Fruit fly (Drosophila melanogaster) whole organism, embryonic: ENCODE measurements around the gene CG6168.

ENCODE experiments used
- CG10147 ChIP-seq: fragments of 200-800 bp; sonication (Bioruptor generic); optimal IDR thresholded peaks from 2 replicates; lab custom pipeline; 2019; ENCODE audit warnings: missing biosample characterization, mild to moderate bottlenecking, missing genetic modification characterization, moderate library complexity
- CG10959 ChIP-seq: fragments of 200-800 bp; sonication (Bioruptor generic); IDR thresholded peaks from 2 replicates; pipeline ENCODE4 v1.3.6; 2022; ENCODE audit warnings: missing biosample characterization, missing genetic modification characterization
- CG11560 ChIP-seq: fragments of 200-800 bp; sonication (Bioruptor generic); IDR thresholded peaks from 3 replicates; pipeline ENCODE4 v1.3.6; 2022; ENCODE audit warnings: missing biosample characterization, missing genetic modification characterization
- CG1233 ChIP-seq: fragments of 200-800 bp; sonication (Bioruptor generic); optimal IDR thresholded peaks from 4 replicates; lab custom pipeline; 2018; ENCODE audit warnings: missing biosample characterization, mild to moderate bottlenecking, missing genetic modification characterization
- CG13775 ChIP-seq: fragments of 200-800 bp; sonication (Bioruptor generic); optimal IDR thresholded peaks from 3 replicates; lab custom pipeline; 2017; ENCODE audit warnings: missing biosample characterization, mild to moderate bottlenecking, missing genetic modification characterization
- CG14014 ChIP-seq: fragments of 200-800 bp; sonication (Bioruptor generic); IDR thresholded peaks from 2 replicates; pipeline ENCODE4 v1.3.6; 2022; ENCODE audit warnings: missing biosample characterization, missing genetic modification characterization
- CG14860 ChIP-seq: fragments of 200-800 bp; sonication (Bioruptor generic); IDR thresholded peaks from 3 replicates; pipeline ENCODE4 v1.3.6; 2022; ENCODE audit warnings: missing biosample characterization, missing genetic modification characterization; ENCODE audit not compliant: partially characterized antibody
- CG15514 ChIP-seq: fragments of 200-800 bp; sonication (Bioruptor generic); optimal IDR thresholded peaks from 3 replicates; lab custom pipeline; 2017; ENCODE audit warnings: missing biosample characterization, missing genetic modification characterization, mild to moderate bottlenecking, moderate library complexity, missing genetic modification reagents
- CG16863 ChIP-seq: fragments of 200-800 bp; sonication (Bioruptor generic); optimal IDR thresholded peaks from 3 replicates; lab custom pipeline; 2016; ENCODE audit warnings: missing biosample characterization, missing genetic modification characterization
- CG17328 ChIP-seq: fragments of 200-800 bp; sonication (Bioruptor generic); IDR thresholded peaks from 2 replicates; pipeline ENCODE4 v1.3.6; 2022; ENCODE audit warnings: missing biosample characterization, missing genetic modification characterization
- CG17385 ChIP-seq: fragments of 200-800 bp; sonication (Bioruptor generic); optimal IDR thresholded peaks from 3 replicates; lab custom pipeline; 2018; ENCODE audit warnings: missing biosample characterization, mild to moderate bottlenecking, missing genetic modification characterization
- CG2116 ChIP-seq: fragments of 200-800 bp; sonication (Bioruptor generic); optimal IDR thresholded peaks from 3 replicates; lab custom pipeline; 2018; ENCODE audit warnings: missing biosample characterization, mild to moderate bottlenecking, missing genetic modification characterization
- CG2199 ChIP-seq: fragments of 200-800 bp; sonication (Bioruptor generic); IDR thresholded peaks from 3 replicates; pipeline ENCODE4 v1.3.6; 2022; ENCODE audit warnings: missing biosample characterization, missing genetic modification characterization
- CG3065 ChIP-seq: fragments of 200-800 bp; sonication (Bioruptor generic); optimal IDR thresholded peaks from 2 replicates; lab custom pipeline; 2016; ENCODE audit warnings: missing biosample characterization, missing genetic modification characterization
- CG3163 ChIP-seq: fragments of 200-800 bp; sonication (Bioruptor generic); optimal IDR thresholded peaks from 3 replicates; lab custom pipeline; 2016; ENCODE audit warnings: missing biosample characterization, missing genetic modification characterization
- CG4360 ChIP-seq: fragments of 200-800 bp; sonication (Bioruptor generic); IDR thresholded peaks from 2 replicates; pipeline ENCODE4 v1.3.6; 2022; ENCODE audit warnings: missing biosample characterization, missing genetic modification characterization
- CG6689 ChIP-seq: fragments of 200-800 bp; sonication (Bioruptor generic); IDR thresholded peaks from 2 replicates; pipeline ENCODE4 v1.3.6; 2022; ENCODE audit warnings: missing biosample characterization, missing genetic modification characterization
- CG6791 ChIP-seq: fragments of 200-800 bp; sonication (Bioruptor generic); IDR thresholded peaks from 3 replicates; pipeline ENCODE4 v1.3.6; 2022; ENCODE audit warnings: missing biosample characterization, missing genetic modification characterization; ENCODE audit not compliant: partially characterized antibody
- CG7786 ChIP-seq: fragments of 200-800 bp; sonication (Bioruptor generic); optimal IDR thresholded peaks from 2 replicates; lab custom pipeline; 2016; ENCODE audit warnings: missing biosample characterization, missing genetic modification characterization
- CG9609 ChIP-seq: fragments of 200-800 bp; sonication (Bioruptor generic); optimal IDR thresholded peaks from 3 replicates; lab custom pipeline; 2016; ENCODE audit warnings: missing biosample characterization, missing genetic modification characterization
- Dek ChIP-seq: fragments of 200-800 bp; sonication (Bioruptor generic); optimal IDR thresholded peaks from 3 replicates; lab custom pipeline; 2019; ENCODE audit warnings: missing biosample characterization, mild to moderate bottlenecking, missing genetic modification characterization, moderate library complexity
- Drgx ChIP-seq: fragments of 200-800 bp; sonication (Bioruptor generic); IDR thresholded peaks from 2 replicates; pipeline ENCODE4 v1.3.6; 2022; ENCODE audit warnings: missing biosample characterization, missing genetic modification characterization
- ERR ChIP-seq: fragments of 200-800 bp; sonication (Bioruptor generic); optimal IDR thresholded peaks from 2 replicates; lab custom pipeline; 2016; ENCODE audit warnings: missing biosample characterization, missing genetic modification characterization
- PHDP ChIP-seq: fragments of 200-800 bp; sonication (Bioruptor generic); optimal IDR thresholded peaks from 3 replicates; lab custom pipeline; 2018; ENCODE audit warnings: missing biosample characterization, mild to moderate bottlenecking, missing genetic modification characterization, moderate library complexity
- Pdp1 ChIP-seq, 2 experiments: fragments of 200-800 bp; sonication (Bioruptor generic); optimal IDR thresholded peaks; 3 replicates each; lab custom pipeline; 2016; ENCODE audit warnings: missing biosample characterization in 2 of 2, missing genetic modification characterization in 2 of 2, mild to moderate bottlenecking in 1 of 2, moderate library complexity in 1 of 2
- Rfx ChIP-seq: fragments of 200-800 bp; sonication (Bioruptor generic); IDR thresholded peaks from 2 replicates; pipeline ENCODE4 v1.3.6; 2022; ENCODE audit warnings: missing biosample characterization, missing genetic modification characterization
- Sin3A ChIP-seq: fragments of >200 bp; optimal IDR thresholded peaks from 2 replicates; lab custom pipeline; 2018
- Vsx1 ChIP-seq: fragments of 200-800 bp; sonication (Bioruptor generic); optimal IDR thresholded peaks from 2 replicates; lab custom pipeline; 2017; ENCODE audit warnings: missing biosample characterization, mild to moderate bottlenecking, missing genetic modification characterization, missing genetic modification reagents
- YL-1 ChIP-seq: fragments of 200-800 bp; sonication (Bioruptor generic); optimal IDR thresholded peaks from 3 replicates; lab custom pipeline; 2017; ENCODE audit warnings: missing biosample characterization, mild to moderate bottlenecking, missing genetic modification characterization
- ato ChIP-seq: fragments of 200-800 bp; sonication (Bioruptor generic); IDR thresholded peaks from 2 replicates; pipeline ENCODE4 v1.3.6; 2022; ENCODE audit warnings: missing biosample characterization, missing genetic modification characterization; ENCODE audit not compliant: partially characterized antibody
- chif ChIP-seq, 2 experiments: fragments of 200-800 bp; sonication (Bioruptor generic); optimal IDR thresholded peaks; 3 replicates each; lab custom pipeline; 2016; ENCODE audit warnings: missing biosample characterization in 2 of 2, missing genetic modification characterization in 2 of 2
- dan ChIP-seq: fragments of 200-800 bp; sonication (Bioruptor generic); IDR thresholded peaks from 2 replicates; pipeline ENCODE4 v1.3.6; 2022; ENCODE audit warnings: missing biosample characterization, missing genetic modification characterization
- dati ChIP-seq: fragments of 200-800 bp; sonication (Bioruptor generic); IDR thresholded peaks from 2 replicates; pipeline ENCODE4 v1.3.6; 2022; ENCODE audit warnings: missing biosample characterization, missing genetic modification characterization
- disco-r ChIP-seq: fragments of 200-800 bp; sonication (Bioruptor generic); optimal IDR thresholded peaks from 2 replicates; lab custom pipeline; 2016; ENCODE audit warnings: missing biosample characterization, missing genetic modification characterization
- grau ChIP-seq: fragments of 200-800 bp; optimal IDR thresholded peaks from 3 replicates; lab custom pipeline; 2019; ENCODE audit warnings: missing biosample characterization, mild to moderate bottlenecking, missing genetic modification characterization, moderate library complexity
- lbe ChIP-seq: fragments of 200-800 bp; sonication (Bioruptor generic); optimal IDR thresholded peaks from 2 replicates; lab custom pipeline; 2016; ENCODE audit warnings: missing biosample characterization, mild to moderate bottlenecking, missing genetic modification characterization
- lilli ChIP-seq: fragments of 200-800 bp; sonication (Bioruptor generic); optimal IDR thresholded peaks from 3 replicates; lab custom pipeline; 2016; ENCODE audit warnings: missing biosample characterization, missing genetic modification characterization
- luna ChIP-seq: fragments of 200-800 bp; sonication (Bioruptor generic); optimal IDR thresholded peaks from 2 replicates; lab custom pipeline; 2016; ENCODE audit warnings: missing biosample characterization, missing genetic modification characterization
- mam ChIP-seq: fragments of 200-800 bp; sonication (Bioruptor generic); optimal IDR thresholded peaks from 3 replicates; lab custom pipeline; 2016; ENCODE audit warnings: missing biosample characterization, missing genetic modification characterization
- mirr ChIP-seq: fragments of 200-800 bp; sonication (Bioruptor generic); optimal IDR thresholded peaks from 3 replicates; lab custom pipeline; 2018; ENCODE audit warnings: missing biosample characterization, mild to moderate bottlenecking, missing genetic modification characterization
- nom ChIP-seq: fragments of 200-800 bp; sonication (Bioruptor generic); optimal IDR thresholded peaks from 2 replicates; lab custom pipeline; 2017; ENCODE audit warnings: missing biosample characterization, missing genetic modification characterization, mild to moderate bottlenecking, moderate library complexity, missing genetic modification reagents
- p53 ChIP-seq: fragments of 200-800 bp; sonication (Bioruptor generic); optimal IDR thresholded peaks from 2 replicates; lab custom pipeline; 2016; ENCODE audit warnings: missing biosample characterization, missing genetic modification characterization
- rib ChIP-seq: fragments of 200-800 bp; sonication (Bioruptor generic); IDR thresholded peaks from 2 replicates; pipeline ENCODE4 v1.3.6; 2022; ENCODE audit warnings: missing biosample characterization, missing genetic modification characterization
- shn ChIP-seq: fragments of 200-800 bp; sonication (Bioruptor generic); optimal IDR thresholded peaks from 3 replicates; lab custom pipeline; 2016; ENCODE audit warnings: missing biosample characterization, missing genetic modification characterization
- slou ChIP-seq: fragments of 200-800 bp; sonication (Bioruptor generic); optimal IDR thresholded peaks from 3 replicates; lab custom pipeline; 2016; ENCODE audit warnings: missing biosample characterization, missing genetic modification characterization
- sr ChIP-seq: fragments of 200-800 bp; sonication (Bioruptor generic); IDR thresholded peaks from 3 replicates; pipeline ENCODE4 v1.3.6; 2022; ENCODE audit warnings: missing biosample characterization, missing genetic modification characterization
- tll ChIP-seq, 2 experiments: fragments of 200-800 bp in 1 of 2; fragments of >200 bp in 1 of 2; sonication (Bioruptor generic) in 1 of 2; optimal IDR thresholded peaks; 2 replicates each; lab custom pipeline; 2017 to 2019; ENCODE audit warnings: missing biosample characterization in 2 of 2, missing genetic modification characterization in 2 of 2, mild to moderate bottlenecking in 1 of 2, moderate library complexity in 1 of 2
- trem ChIP-seq: fragments of 200-800 bp; optimal IDR thresholded peaks from 3 replicates; lab custom pipeline; 2019; ENCODE audit warnings: missing biosample characterization, mild to moderate bottlenecking, missing genetic modification characterization, moderate library complexity
- vvl ChIP-seq: fragments of 200-800 bp; sonication (Bioruptor generic); IDR thresholded peaks from 2 replicates; pipeline ENCODE4 v1.3.6; 2022; ENCODE audit warnings: missing biosample characterization, missing genetic modification characterization
- zfh2 ChIP-seq: fragments of 200-800 bp; sonication (Bioruptor generic); optimal IDR thresholded peaks from 2 replicates; lab custom pipeline; 2016; ENCODE audit warnings: missing biosample characterization, missing genetic modification characterization

Gene CG6168

dm6 chr3L:11325671-11326306 is 4.3 kb upstream of the CG6168 start (continued):
- TF ChIP-seq vvl (peak; percentile 92), CG1233 (GFP tag; lab: Kevin White, UChicago) (peak; percentile 73), Sin3A (no peak), ERR (GFP tag; lab: Kevin White, UChicago) (peak; percentile 17), CG3065 (peak; percentile 44), ato (GFP tag; lab: Robert Waterston, UW) (no peak), nom (peak; percentile 71), grau (tag; lab: Kevin White, UChicago) (peak; percentile 67), CG2116 (GFP tag; lab: Kevin White, UChicago) (peak; percentile 29), Vsx1 (GFP tag; lab: Kevin White, UChicago) (peak; percentile 55), CG10959 (GFP tag; lab: Robert Waterston, UW) (peak; percentile 67), PHDP (tag; lab: Kevin White, UChicago) (peak; percentile 79), luna (GFP tag; lab: Kevin White, UChicago) (no peak), sr (GFP tag; lab: Robert Waterston, UW) (peak; percentile 48; the same call in 1 of the 3 replicates), CG3163 (GFP tag; lab: Kevin White, UChicago) (peak; percentile 44), CG7786 (GFP tag; lab: Kevin White, UChicago) (peak; percentile 47), CG11560 (tag; lab: Robert Waterston, UW) (no peak), CG10147 (GFP tag; lab: Kevin White, UChicago) (peak; percentile 11), chif (GFP tag; optimal IDR thresholded peaks at IDR 0.05; lab: Kevin White, UChicago) (peak; percentile 89), trem (tag; lab: Kevin White, UChicago) (peak; percentile 75), CG9609 (peak; percentile 85), slou (peak; percentile 12), CG14860 (no peak), CG15514 (GFP tag; lab: Kevin White, UChicago) (peak; percentile 18), shn (GFP tag; lab: Kevin White, UChicago) (peak; percentile 70), CG16863 (peak; percentile 70), CG17385 (GFP tag; lab: Kevin White, UChicago) (peak; percentile 55), CG17328 (peak; percentile 78), p53 (peak; percentile 59), YL-1 (GFP tag; lab: Kevin White, UChicago) (no peak), CG6791 (GFP tag; lab: Robert Waterston, UW) (no peak), mam (peak; percentile 68), dati (no peak), CG6689 (peak; percentile 69), Drgx (GFP tag; lab: Robert Waterston, UW) (peak; percentile 96), CG4360 (GFP tag; lab: Robert Waterston, UW) (peak; percentile 73), rib (no peak), mirr (no peak), Dek (tag; lab: Kevin White, UChicago) (peak; percentile 4), dan (GFP tag; lab: Robert Waterston, UW) (0 out of 2 replicates have a peak, but pooled peaks have one; percentile 44), CG2199 (GFP tag; lab: Robert Waterston, UW) (peak; percentile 83; the same call in 2 of the 3 replicates), CG13775 (GFP tag; lab: Kevin White, UChicago) (peak; percentile 65), Pdp1 (GFP tag; optimal IDR thresholded peaks at IDR 0.05; lab: Kevin White, UChicago) (peak; percentile 70 to 76), lilli (peak; percentile 72), zfh2 (GFP tag; lab: Kevin White, UChicago) (no peak), tll (GFP tag; optimal IDR thresholded peaks at IDR 0.05; lab: Kevin White, UChicago) (no peak), disco-r (GFP tag; lab: Kevin White, UChicago) (peak; percentile 16), CG14014 (GFP tag; lab: Robert Waterston, UW) (peak; percentile 50; the same call in 1 of the 2 replicates), Rfx (GFP tag; lab: Robert Waterston, UW) (peak; percentile 73), lbe (GFP tag; lab: Kevin White, UChicago) (peak; percentile 83)
